Worm (Caenorhabditis elegans): Measurements from ENCODE around the gene mec-4.

The mec-4 gene

DNA sequence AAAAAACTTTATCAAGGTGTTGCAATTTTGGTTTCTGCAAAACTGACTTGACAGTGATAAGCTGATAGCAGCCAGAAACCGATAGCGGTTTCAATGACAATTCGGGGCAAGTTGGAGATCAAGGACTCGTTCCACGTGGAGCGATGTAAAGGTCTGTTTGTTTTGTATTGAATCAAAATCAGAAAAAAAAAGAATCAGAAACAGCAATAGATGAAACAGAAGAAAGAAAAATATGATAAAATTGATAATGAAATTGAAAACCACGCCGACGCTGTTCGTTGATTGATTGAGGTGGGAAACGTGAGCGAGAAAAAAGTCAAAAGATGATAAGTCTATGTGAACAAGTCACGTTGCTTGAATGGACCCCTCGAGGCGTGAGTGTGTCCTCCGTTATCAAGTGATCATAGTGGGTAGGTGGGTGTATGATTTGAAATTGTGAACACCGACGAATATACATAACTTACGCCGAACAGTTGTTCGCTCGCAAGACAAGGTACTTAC is 31.5 kb downstream of the mec-4 start:
- no peak for TF ChIP-seq him-1 (tag; optimal IDR thresholded peaks at IDR 0.05)
- no peak for TF ChIP-seq dao-5 (tag; optimal IDR thresholded peaks at IDR 0.05)
- no peak for TF ChIP-seq W03F9.2 (tag; optimal IDR thresholded peaks at IDR 0.05)

DNA sequence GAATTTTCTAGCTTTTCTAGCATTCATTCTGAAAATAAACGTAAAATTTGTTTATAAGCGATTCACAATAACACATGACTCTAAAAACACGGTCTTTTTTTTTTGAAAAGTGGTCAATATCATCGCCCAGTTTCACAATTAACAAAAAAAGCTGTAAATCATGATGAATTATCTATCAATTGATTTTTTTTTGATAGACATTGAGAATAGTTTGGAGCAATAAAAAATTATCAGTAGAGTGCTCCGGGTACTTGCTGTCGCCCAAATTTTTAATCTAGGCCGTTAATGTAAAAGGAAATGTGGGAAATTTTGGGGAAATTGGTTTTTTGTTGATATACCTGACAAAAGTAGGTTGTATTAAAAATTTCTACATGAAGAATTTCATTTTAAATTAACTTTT is 33.5 kb downstream of the mec-4 start:
- no peak for TF ChIP-seq him-1 (tag; optimal IDR thresholded peaks at IDR 0.05)
- TF ChIP-seq dao-5 (tag; optimal IDR thresholded peaks at IDR 0.05) = no peak
- no peak for TF ChIP-seq W03F9.2 (tag; optimal IDR thresholded peaks at IDR 0.05)

DNA sequence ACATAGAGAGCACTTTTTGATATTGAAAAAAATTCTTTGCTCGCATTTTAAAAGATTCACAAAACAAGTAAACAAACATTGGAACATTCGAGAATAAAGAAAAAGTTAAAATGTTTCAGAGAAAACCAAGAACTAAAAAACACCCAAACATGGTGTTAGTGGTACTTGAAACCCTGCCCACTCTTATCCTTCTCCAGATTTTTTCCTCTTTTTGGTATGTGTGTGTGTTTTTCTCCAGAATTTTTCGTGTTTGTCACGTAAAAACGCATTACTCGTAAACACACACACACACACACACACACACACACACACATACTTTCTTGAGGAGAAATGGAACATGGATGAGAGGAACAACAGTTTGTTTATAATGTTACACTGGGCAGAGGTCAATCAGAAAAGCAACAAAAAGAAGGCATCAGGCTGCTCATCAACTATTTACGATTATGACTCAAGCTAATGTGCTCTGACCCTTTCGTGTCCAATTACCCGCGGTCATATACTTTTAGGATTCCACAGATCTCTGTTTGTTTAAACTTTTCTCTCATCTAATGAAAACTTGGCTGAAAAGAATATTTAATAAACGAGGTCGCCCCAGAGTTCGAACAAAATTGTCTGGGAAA is 34.7 kb downstream of the mec-4 start:
- TF ChIP-seq dao-5 (tag; optimal IDR thresholded peaks at IDR 0.05) = no peak
- TF ChIP-seq him-1 (tag; optimal IDR thresholded peaks at IDR 0.05) = no peak
- no peak for TF ChIP-seq W03F9.2 (tag; optimal IDR thresholded peaks at IDR 0.05)

- TF ChIP-seq him-1 (tag; optimal IDR thresholded peaks at IDR 0.05) (no peak), dao-5 (tag; optimal IDR thresholded peaks at IDR 0.05) (no peak), W03F9.2 (tag; optimal IDR thresholded peaks at IDR 0.05) (no peak)
Measured at ce11 chrX:16770919-16771318, 36.0 kb downstream of the mec-4 start.

DNA sequence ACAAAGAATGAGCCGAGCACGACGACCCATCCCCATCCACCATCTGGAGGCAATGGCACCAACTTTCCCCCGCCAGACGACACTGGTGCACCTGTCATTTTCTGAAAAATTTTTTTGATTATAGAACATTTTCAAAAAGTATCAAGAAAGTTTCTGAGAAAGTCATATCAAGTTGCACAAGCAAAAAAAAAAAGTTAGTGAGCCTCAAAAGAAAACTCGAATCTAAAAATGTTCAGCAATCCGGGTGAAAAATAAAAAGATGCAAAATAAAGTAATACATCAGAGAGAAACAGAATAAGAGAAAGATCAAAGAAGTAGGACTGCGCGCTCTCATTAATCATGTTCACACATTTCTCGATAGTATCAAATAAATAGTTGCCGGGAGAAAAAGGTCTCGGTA is 36.5 kb downstream of the mec-4 start, which contains the start of gene mct-6:
TSS of gene mct-6 (minus strand) at position 101 of the 400 bp plus-strand sequence.
- no peak for TF ChIP-seq him-1 (tag; optimal IDR thresholded peaks at IDR 0.05)
- TF ChIP-seq dao-5 (tag; optimal IDR thresholded peaks at IDR 0.05) = no peak
- no peak for TF ChIP-seq W03F9.2 (tag; optimal IDR thresholded peaks at IDR 0.05)

ce11 chrX:16762529-16762928 is 44.4 kb downstream of the mec-4 start, which contains the start of gene C10E2.1:
C10E2.1 (plus strand) TSS chrX:16762829.
- TF ChIP-seq dao-5 (tag; optimal IDR thresholded peaks at IDR 0.05) (no peak), W03F9.2 (tag; optimal IDR thresholded peaks at IDR 0.05) (no peak), him-1 (tag; optimal IDR thresholded peaks at IDR 0.05) (no peak)

DNA sequence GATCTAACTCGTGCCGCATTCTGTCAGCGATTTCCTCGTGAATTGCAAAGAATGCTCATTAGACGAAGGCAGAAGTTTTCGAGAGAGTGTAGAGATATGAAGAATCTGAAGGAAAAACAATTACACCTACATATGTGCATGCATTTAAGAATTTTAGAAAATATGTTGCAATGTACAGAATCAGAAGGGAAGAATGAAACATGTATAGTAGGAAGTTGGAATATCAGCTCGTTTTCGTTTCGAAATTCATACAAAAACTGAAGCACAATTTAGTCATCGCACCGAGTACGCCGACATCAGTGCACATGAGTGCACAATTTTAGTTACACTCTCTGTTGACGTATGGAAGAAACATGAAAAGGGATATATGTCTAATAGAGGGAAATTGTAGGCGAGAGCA is 52.4 kb downstream of the mec-4 start, which contains the start of gene C10E2.5:
TSS of gene C10E2.5 (minus strand) at position 101 of the 400 bp plus-strand sequence.
- TF ChIP-seq W03F9.2 (tag; optimal IDR thresholded peaks at IDR 0.05) (no peak), dao-5 (tag; optimal IDR thresholded peaks at IDR 0.05) (no peak), him-1 (tag; optimal IDR thresholded peaks at IDR 0.05) (no peak)
